Worm (Caenorhabditis elegans) whole organism, young adult: ENCODE data around the gene far-7.

Experiments used
- C17E4.6 ChIP-seq: fragments of 200-800 bp; sonication (Bioruptor generic); IDR thresholded peaks from 2 replicates; pipeline ENCODE4 v1.3.6; 2022; ENCODE audit warnings: missing genetic modification reagents, missing genetic modification characterization, missing compliant biosample characterization
- F37B4.10 ChIP-seq: fragments of 200-800 bp; sonication (Bioruptor generic); IDR thresholded peaks from 2 replicates; pipeline ENCODE4 v1.3.6; 2022; ENCODE audit warnings: missing genetic modification characterization, missing compliant biosample characterization
- K11D2.4 ChIP-seq: fragments of 200-800 bp; sonication (Bioruptor generic); IDR thresholded peaks from 2 replicates; pipeline ENCODE4 v1.3.6; 2022; ENCODE audit warnings: missing genetic modification reagents, missing genetic modification characterization, missing compliant biosample characterization
- Y67H2A.10 ChIP-seq: fragments of 200-800 bp; sonication (Bioruptor generic); conservative IDR thresholded peaks from 2 replicates; pipeline ENCODE4 v1.3.6; 2022; ENCODE audit warnings: missing genetic modification reagents, missing genetic modification characterization, missing compliant biosample characterization
- Y79H2A.3 ChIP-seq: fragments of 200-800 bp; sonication (Bioruptor generic); conservative IDR thresholded peaks from 2 replicates; pipeline ENCODE4 v1.3.6; 2022; ENCODE audit warnings: missing genetic modification reagents, missing genetic modification characterization, missing compliant biosample characterization
- ama-1 ChIP-seq, 3 experiments: fragments of 150-350 bp in 1 of 3; sonication (generic microtip) in 2 of 3; optimal IDR thresholded peaks; 2 replicates each; lab custom pipeline; 2014 to 2018; ENCODE audit warnings: missing biosample characterization in 2 of 3, missing genetic modification characterization in 2 of 3, missing genetic modification reagents in 2 of 3
- ceh-100 ChIP-seq: fragments of 200-800 bp; sonication (Bioruptor generic); IDR thresholded peaks from 2 replicates; pipeline ENCODE4 v1.3.6; 2022; ENCODE audit warnings: missing genetic modification reagents, missing genetic modification characterization, missing compliant biosample characterization
- ets-4 ChIP-seq: fragments of 200-800 bp; sonication (Bioruptor generic); optimal IDR thresholded peaks from 2 replicates; lab custom pipeline; 2018; ENCODE audit warnings: mild to moderate bottlenecking, missing genetic modification characterization, missing compliant biosample characterization
- lin-54 ChIP-seq: fragments of 200-800 bp; sonication (Bioruptor generic); optimal IDR thresholded peaks from 2 replicates; lab custom pipeline; 2018; ENCODE audit warnings: mild to moderate bottlenecking, missing genetic modification characterization, missing compliant biosample characterization
- lsy-27 ChIP-seq: sonication (generic microtip); optimal IDR thresholded peaks from 2 replicates; lab custom pipeline; 2017; ENCODE audit warnings: missing genetic modification characterization, mild to moderate bottlenecking, missing compliant biosample characterization, antibody characterized with exemption, missing genotype, borderline replicate concordance; ENCODE audit not compliant: insufficient read depth
- madf-10 ChIP-seq: sonication (generic microtip); optimal IDR thresholded peaks from 2 replicates; lab custom pipeline; 2016; ENCODE audit warnings: mild to moderate bottlenecking, missing genetic modification characterization, missing compliant biosample characterization
- madf-6 ChIP-seq: fragments of 200-800 bp; sonication (Bioruptor generic); IDR thresholded peaks from 2 replicates; pipeline ENCODE4 v1.3.6; 2022; ENCODE audit warnings: missing genetic modification reagents, missing genetic modification characterization, missing compliant biosample characterization
- mel-28 ChIP-seq: sonication (generic microtip); optimal IDR thresholded peaks from 2 replicates; lab custom pipeline; 2016; ENCODE audit warnings: borderline replicate concordance, mild to moderate bottlenecking, missing genetic modification characterization, missing compliant biosample characterization
- mxl-1 ChIP-seq: sonication (generic microtip); optimal IDR thresholded peaks from 2 replicates; lab custom pipeline; 2016; ENCODE audit warnings: missing genetic modification characterization, missing compliant biosample characterization
- nfyb-1 ChIP-seq: fragments of 200-800 bp; sonication (Bioruptor generic); IDR thresholded peaks from 2 replicates; pipeline ENCODE4 v1.3.6; 2022; ENCODE audit warnings: missing genetic modification reagents, missing genetic modification characterization, missing compliant biosample characterization
- snpc-1.1 ChIP-seq: sonication (generic microtip); optimal IDR thresholded peaks from 2 replicates; lab custom pipeline; 2017; ENCODE audit warnings: missing genetic modification characterization, mild to moderate bottlenecking, missing compliant biosample characterization, antibody characterized with exemption, moderate library complexity, missing genotype, missing genetic modification reagents; ENCODE audit not compliant: insufficient read depth
- ztf-26 ChIP-seq: sonication (generic microtip); optimal IDR thresholded peaks from 2 replicates; lab custom pipeline; 2017; ENCODE audit warnings: missing genetic modification characterization, missing compliant biosample characterization

The far-7 gene

DNA sequence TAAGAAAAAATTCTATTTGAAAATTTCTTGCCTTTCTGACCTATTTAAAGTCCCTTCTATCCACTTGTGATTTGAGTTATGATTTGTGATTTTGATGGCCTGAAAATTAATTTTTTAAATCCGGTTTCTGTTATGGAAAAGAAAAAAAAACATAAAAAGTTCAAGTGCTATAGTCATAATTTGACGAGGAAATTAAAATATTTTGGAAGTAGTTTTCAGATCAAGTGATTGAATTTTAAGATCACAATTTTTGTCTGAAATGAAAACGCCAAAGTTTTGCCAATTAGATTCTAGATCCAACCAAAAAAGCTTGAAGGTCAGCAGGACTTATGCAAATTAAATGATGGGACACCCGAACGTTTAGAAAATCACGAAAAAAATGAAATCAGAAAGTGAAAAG is 47.9 kb downstream of the far-7 start, which contains the start of gene ptr-3:
ptr-3 (minus strand) TSS at position 101 of the 400 bp plus-strand sequence.
- no peak for TF ChIP-seq F37B4.10 (GFP tag; lab: Robert Waterston, UW)

DNA sequence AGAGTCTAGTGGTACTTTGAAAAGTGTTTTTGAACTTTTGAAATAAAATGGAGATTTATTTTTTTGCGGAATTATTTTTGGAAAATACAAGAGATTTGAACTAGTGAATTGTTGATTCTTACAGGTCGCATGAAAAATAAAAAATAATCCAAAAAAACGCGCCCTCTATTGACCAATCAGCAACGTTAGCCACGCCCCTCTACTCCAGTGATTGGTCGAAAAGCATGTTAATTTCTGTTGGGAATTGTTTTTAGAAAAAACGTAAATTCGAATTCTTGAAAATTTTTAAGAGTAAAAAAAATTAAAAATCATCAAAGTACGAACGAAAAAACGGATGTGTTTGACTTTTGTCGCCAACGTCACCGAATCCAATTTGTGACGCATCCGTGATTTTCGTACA is 50.8 kb downstream of the far-7 start:
- TF ChIP-seq snpc-1.1 (no peak), madf-6 (GFP tag; lab: Robert Waterston, UW) (no peak), mel-28 (tag; lab: Kevin White, UChicago) (no peak), nfyb-1 (GFP tag; lab: Robert Waterston, UW) (no peak), ztf-26 (no peak), C17E4.6 (GFP tag; lab: Robert Waterston, UW) (no peak), Y67H2A.10 (GFP tag; lab: Robert Waterston, UW) (no peak), mxl-1 (tag; lab: Kevin White, UChicago) (no peak), madf-10 (tag; lab: Kevin White, UChicago) (no peak), ama-1 (optimal IDR thresholded peaks at IDR 0.05; lab: Kevin White, UChicago) (no peak), ama-1 (GFP tag; optimal IDR thresholded peaks at IDR 0.05; lab: Kevin White, UChicago) (no peak), Y79H2A.3 (GFP tag; lab: Robert Waterston, UW) (no peak), lsy-27 (tag; lab: Kevin White, UChicago) (no peak), K11D2.4 (no peak), ets-4 (GFP tag; lab: Kevin White, UChicago) (no peak), lin-54 (no peak), ceh-100 (GFP tag; lab: Robert Waterston, UW) (no peak)
- TF ChIP-seq, all 124 proteins: peak for 0
